Worm (Caenorhabditis elegans) whole organism, L4 larva: ENCODE measurements around the gene F14D2.8.

Experiments used
- ama-1 ChIP-seq: fragments of 150-350 bp; optimal IDR thresholded peaks from 2 replicates; lab custom pipeline; 2014; ENCODE audit warnings: inconsistent platforms, mixed read lengths
- attf-4 ChIP-seq: sonication (generic microtip); optimal IDR thresholded peaks from 3 replicates; lab custom pipeline; 2017; ENCODE audit warnings: missing biosample characterization, missing genetic modification characterization
- ceh-82 ChIP-seq: sonication (generic microtip); optimal IDR thresholded peaks from 2 replicates; lab custom pipeline; 2017; ENCODE audit warnings: missing biosample characterization, missing genetic modification characterization
- dpl-1 ChIP-seq: fragments of 150-350 bp; optimal IDR thresholded peaks from 2 replicates; lab custom pipeline; 2014; ENCODE audit warnings: missing biosample characterization, missing genetic modification reagents, missing genetic modification characterization
- egl-27 ChIP-seq: sonication (generic microtip); optimal IDR thresholded peaks from 3 replicates; lab custom pipeline; 2017; ENCODE audit warnings: missing biosample characterization, missing genetic modification reagents, missing genetic modification characterization
- mep-1 ChIP-seq: fragments of 150-350 bp; sonication (generic microtip); optimal IDR thresholded peaks from 3 replicates; lab custom pipeline; 2014; ENCODE audit warnings: missing biosample characterization, missing genetic modification characterization
- nhr-11 ChIP-seq: fragments of 150-350 bp; optimal IDR thresholded peaks from 2 replicates; lab custom pipeline; 2014; ENCODE audit warnings: missing biosample characterization, missing genetic modification characterization
- nhr-76 ChIP-seq: fragments of 150-350 bp; optimal IDR thresholded peaks from 2 replicates; lab custom pipeline; 2014; ENCODE audit warnings: missing biosample characterization, missing genetic modification characterization
- pha-4 ChIP-seq, 2 experiments: fragments of 150-350 bp in 1 of 2; fragments of 200-800 bp in 1 of 2; sonication (Bioruptor generic) in 1 of 2; IDR thresholded peaks in 1 of 2; optimal IDR thresholded peaks in 1 of 2; 2 replicates each; pipeline versions ENCODE4 v1.3.6 to Lab custom; 2014 to 2022; ENCODE audit warnings: missing genetic modification characterization in 2 of 2, missing genetic modification reagents in 2 of 2, missing biosample characterization in 1 of 2, missing compliant biosample characterization in 1 of 2
- skn-1 ChIP-seq: fragments of 150-350 bp; optimal IDR thresholded peaks from 2 replicates; lab custom pipeline; 2014; ENCODE audit warnings: missing biosample characterization, missing genetic modification characterization
- snpc-1.2 ChIP-seq: fragments of 200-800 bp; sonication (Bioruptor generic); IDR thresholded peaks from 2 replicates; pipeline ENCODE4 v1.3.6; 2022; ENCODE audit warnings: missing genetic modification reagents, missing genetic modification characterization, missing compliant biosample characterization
- snpc-4 ChIP-seq: fragments of 150-350 bp; optimal IDR thresholded peaks from 2 replicates; lab custom pipeline; 2014; ENCODE audit warnings: missing biosample characterization, missing genetic modification characterization

DNA sequence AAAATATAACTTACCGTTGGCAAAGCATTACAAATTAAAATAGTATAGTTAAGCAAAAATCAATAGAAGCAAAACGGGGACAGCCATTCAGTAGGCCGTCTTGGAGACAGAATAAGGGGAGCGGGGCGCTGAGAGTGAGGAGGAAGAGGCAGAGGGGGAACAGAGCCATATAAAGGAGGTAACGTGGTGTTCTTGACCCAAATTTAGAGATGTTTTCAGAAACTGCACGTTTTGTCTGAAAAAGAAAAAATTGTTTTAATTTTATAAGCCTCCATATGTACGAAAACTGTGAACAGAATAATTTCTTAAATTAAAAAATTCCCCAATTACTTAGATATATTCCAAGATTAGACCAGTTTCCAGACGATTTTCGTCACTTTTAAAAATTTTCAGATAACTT, 36.2 kb downstream of the F14D2.8 start, which contains the start of gene F39E9.6:
- TF ChIP-seq snpc-4 (tag; lab: Kevin White, UChicago) (no peak), nhr-76 (tag; lab: Kevin White, UChicago) (no peak), pha-4 (GFP tag; IDR thresholded peaks at IDR 0.05; lab: Robert Waterston, UW) (no peak), pha-4 (tag; optimal IDR thresholded peaks at IDR 0.05; lab: Kevin White, UChicago) (no peak), snpc-1.2 (GFP tag; lab: Robert Waterston, UW) (no peak), egl-27 (tag; lab: Kevin White, UChicago) (no peak), nhr-11 (no peak), skn-1 (tag; lab: Kevin White, UChicago) (no peak), attf-4 (tag; lab: Kevin White, UChicago) (no peak), ama-1 (lab: Kevin White, UChicago) (no peak), dpl-1 (no peak), ceh-82 (no peak), mep-1 (tag; lab: Kevin White, UChicago) (no peak)
